Worm (Caenorhabditis elegans) whole organism, young adult: ENCODE data around the gene vha-14.

Source experiments
- nfya-1 ChIP-seq: sonication (generic microtip); optimal IDR thresholded peaks from 2 replicates; lab custom pipeline; 2017; ENCODE audit warnings: antibody characterized with exemption, missing compliant biosample characterization, missing genetic modification characterization, borderline replicate concordance; ENCODE audit not compliant: insufficient read depth
- unc-62 ChIP-seq: fragments of 150-350 bp; optimal IDR thresholded peaks from 2 replicates; lab custom pipeline; 2014; ENCODE audit warnings: missing biosample characterization, missing genetic modification reagents, missing genetic modification characterization

DNA sequence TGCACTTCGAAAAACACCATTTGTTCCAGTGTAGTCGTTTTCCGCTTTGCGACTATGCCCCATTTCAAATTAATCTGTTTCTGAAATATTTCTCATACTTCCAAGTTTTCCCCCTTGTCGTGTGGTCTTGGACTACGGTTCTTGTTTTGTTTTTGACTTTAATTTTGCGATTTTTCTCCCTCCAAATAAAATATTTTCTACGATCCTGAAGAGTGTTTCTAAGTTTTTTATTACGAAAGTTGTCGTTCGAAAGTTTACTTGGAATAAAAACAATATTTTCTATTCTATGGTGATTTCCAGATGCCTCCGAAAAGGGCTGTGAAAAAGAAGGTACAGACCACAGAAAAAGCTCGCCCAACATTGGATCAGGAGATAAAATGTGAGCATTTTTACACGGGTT, 40.0 kb upstream of the vha-14 start, which contains the start of gene tag-342:
- no peak for TF ChIP-seq nfya-1 (tag; lab: Kevin White, UChicago)
- TF ChIP-seq unc-62 (GFP tag; lab: Kevin White, UChicago) = no peak
